Fruit fly (Drosophila melanogaster): ENCODE data around the gene CG32263.

Gene CG32263

dm6 chr3L:3785002-3785661 lies 25.8 kb downstream of the CG32263 start (continued):
- TF ChIP-seq shn (GFP tag; optimal IDR thresholded peaks at IDR 0.05) (peak; percentile 97), trem (tag; optimal IDR thresholded peaks at IDR 0.05) (peak; percentile 67), fd3F (GFP tag; optimal IDR thresholded peaks at IDR 0.05) (peak; percentile 83), CG12104 (GFP tag; optimal IDR thresholded peaks at IDR 0.05) (peak; percentile 57), CTCF (GFP tag; optimal IDR thresholded peaks at IDR 0.05) (peak; percentile 31), chn (GFP tag; optimal IDR thresholded peaks at IDR 0.05) (peak; percentile 98), Dp (GFP tag; optimal IDR thresholded peaks at IDR 0.05) (no peak), CG1233 (GFP tag; optimal IDR thresholded peaks at IDR 0.05) (peak; percentile 72), jing (GFP tag; optimal IDR thresholded peaks at IDR 0.05) (peak; percentile 97), CG8089 (GFP tag; optimal IDR thresholded peaks at IDR 0.05) (peak; percentile 96), Ravus (GFP tag; IDR thresholded peaks at IDR 0.05) (peak; percentile 87), Hmr (GFP tag; optimal IDR thresholded peaks at IDR 0.05) (peak; percentile 93), HLHmδ (GFP tag; optimal IDR thresholded peaks at IDR 0.05) (no peak), Blimp-1 (GFP tag; optimal IDR thresholded peaks at IDR 0.05) (peak; percentile 87), Scr (GFP tag; IDR thresholded peaks at IDR 0.05; ENCODE audit: partially characterized antibody) (0 out of 2 replicates have a peak, but pooled peaks have one; percentile 29), CG14014 (GFP tag; IDR thresholded peaks at IDR 0.05) (peak; percentile 95), B-H1 (GFP tag; IDR thresholded peaks at IDR 0.05) (peak; percentile 96), CG10565 (GFP tag; optimal IDR thresholded peaks at IDR 0.05) (peak; percentile 60), Lim3 (GFP tag; IDR thresholded peaks at IDR 0.05) (peak; percentile 89), CG15514 (GFP tag; optimal IDR thresholded peaks at IDR 0.05) (peak; percentile 60), pita (GFP tag; optimal IDR thresholded peaks at IDR 0.05) (no peak), CG6813 (GFP tag; optimal IDR thresholded peaks at IDR 0.05) (peak; percentile 87), danr (GFP tag; IDR thresholded peaks at IDR 0.05) (peak; percentile 90), pan (optimal IDR thresholded peaks at IDR 0.05) (no peak), pan (GFP tag; optimal IDR thresholded peaks at IDR 0.05 in 1 of 2, IDR thresholded peaks at IDR 0.05 in 1 of 2) (peak in 1 of 2 experiments; percentile 98), CG9727 (GFP tag; optimal IDR thresholded peaks at IDR 0.05) (peak; percentile 92), CG4854 (GFP tag; optimal IDR thresholded peaks at IDR 0.05) (peak; percentile 55), CG9876 (GFP tag; optimal IDR thresholded peaks at IDR 0.05) (peak; percentile 92), oc (tag; optimal IDR thresholded peaks at IDR 0.05) (peak; percentile 95), CG16813 (GFP tag; IDR thresholded peaks at IDR 0.05; ENCODE audit: partially characterized antibody) (peak; percentile 38; the same call in 1 of the 3 replicates), kay (GFP tag; optimal IDR thresholded peaks at IDR 0.05) (peak; percentile 82), Xrp1 (GFP tag; IDR thresholded peaks at IDR 0.05) (peak; percentile 98), Oli (tag; optimal IDR thresholded peaks at IDR 0.05) (peak; percentile 97), mld (GFP tag; IDR thresholded peaks at IDR 0.05; ENCODE audit: partially characterized antibody) (no peak), CG3281 (GFP tag; optimal IDR thresholded peaks at IDR 0.05) (peak; percentile 64), ab (GFP tag; optimal IDR thresholded peaks at IDR 0.05) (peak; percentile 94), cwo (GFP tag; optimal IDR thresholded peaks at IDR 0.05) (peak; percentile 79), Hr78 (GFP tag; optimal IDR thresholded peaks at IDR 0.05) (peak in 1 of 2 experiments; percentile 64), pnt (GFP tag; optimal IDR thresholded peaks at IDR 0.05) (peak; percentile 96), CG32767 (GFP tag; IDR thresholded peaks at IDR 0.05) (peak; percentile 94), Sry-δ (GFP tag; optimal IDR thresholded peaks at IDR 0.05) (peak; percentile 57), fd102C (GFP tag; optimal IDR thresholded peaks at IDR 0.05) (peak; percentile 61), fru (optimal IDR thresholded peaks at IDR 0.05) (no peak), CG15269 (tag; optimal IDR thresholded peaks at IDR 0.05) (peak; percentile 94), Antp (GFP tag; optimal IDR thresholded peaks at IDR 0.05) (peak; percentile 98), CG14710 (tag; optimal IDR thresholded peaks at IDR 0.05) (peak; percentile 74), cg (GFP tag; optimal IDR thresholded peaks at IDR 0.05) (no peak), Hmx (GFP tag; optimal IDR thresholded peaks at IDR 0.05) (peak; percentile 31), peb (GFP tag; IDR thresholded peaks at IDR 0.05) (peak; percentile 94), CG11723 (GFP tag; optimal IDR thresholded peaks at IDR 0.05) (peak; percentile 91)

Measured in whole organism, embryonic.